Worm (Caenorhabditis elegans): ENCODE results near the gene F19B10.4.

F19B10.4 gene

ce11 chrII:3690646-3691045 is 30.8 kb downstream of the F19B10.4 start, which contains the start of gene srx-101:
TSS of gene srx-101 (minus strand) at chrII:3690746.
- TF ChIP-seq madf-6 (GFP tag; IDR thresholded peaks at IDR 0.05) = no peak

- TF ChIP-seq B0336.3 (GFP tag; IDR thresholded peaks at IDR 0.05) = no peak
These were observed 34.8 kb downstream of the F19B10.4 start, which contains the start of gene srx-102 for ce11 chrII:3694664-3695063. TSS of gene srx-102 (minus strand) at chrII:3694764.

DNA sequence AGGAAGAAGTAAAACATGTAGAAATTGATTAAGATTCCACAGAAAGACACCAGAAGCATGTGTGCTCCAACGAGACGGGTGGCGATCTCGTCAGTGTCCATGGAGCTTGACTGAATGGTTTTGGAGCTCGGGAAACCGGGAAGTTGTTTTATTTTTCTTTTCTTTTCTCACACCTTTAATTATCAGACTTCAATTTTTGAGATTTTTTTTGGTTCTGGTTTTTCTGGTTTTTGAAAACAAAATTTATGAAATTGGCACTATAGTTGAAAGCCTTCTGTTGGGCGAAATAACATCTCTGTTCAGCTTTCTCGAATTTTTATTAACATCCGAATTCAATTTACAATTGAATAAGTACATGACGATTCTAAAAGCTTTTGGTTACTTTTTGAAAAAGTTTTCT is 39.7 kb downstream of the F19B10.4 start, which contains the start of gene srx-104:
Gene srx-104, minus strand, starts transcription at position 101 of the 400 bp plus-strand sequence.
- TF ChIP-seq F57A8.1 (GFP tag; optimal IDR thresholded peaks at IDR 0.05) = no peak
- no peak for TF ChIP-seq let-607 (tag; optimal IDR thresholded peaks at IDR 0.05)
- TF ChIP-seq mes-4 (tag; optimal IDR thresholded peaks at IDR 0.05) = no peak
- no peak for TF ChIP-seq C17E4.6 (GFP tag; IDR thresholded peaks at IDR 0.05)
- TF ChIP-seq nhr-120 (GFP tag; IDR thresholded peaks at IDR 0.05) = no peak
- no peak for TF ChIP-seq pha-4 (tag; optimal IDR thresholded peaks at IDR 0.05)
- TF ChIP-seq ztf-28 (GFP tag; IDR thresholded peaks at IDR 0.05) = no peak
- no peak for TF ChIP-seq sdz-38 (tag; optimal IDR thresholded peaks at IDR 0.05)
- no peak for TF ChIP-seq F22D6.2 (tag; optimal IDR thresholded peaks at IDR 0.05)
- no peak for TF ChIP-seq snpc-1.1 (tag; optimal IDR thresholded peaks at IDR 0.05; ENCODE audit: insufficient read depth)
- TF ChIP-seq unc-62 (GFP tag; optimal IDR thresholded peaks at IDR 0.05) = no peak

DNA sequence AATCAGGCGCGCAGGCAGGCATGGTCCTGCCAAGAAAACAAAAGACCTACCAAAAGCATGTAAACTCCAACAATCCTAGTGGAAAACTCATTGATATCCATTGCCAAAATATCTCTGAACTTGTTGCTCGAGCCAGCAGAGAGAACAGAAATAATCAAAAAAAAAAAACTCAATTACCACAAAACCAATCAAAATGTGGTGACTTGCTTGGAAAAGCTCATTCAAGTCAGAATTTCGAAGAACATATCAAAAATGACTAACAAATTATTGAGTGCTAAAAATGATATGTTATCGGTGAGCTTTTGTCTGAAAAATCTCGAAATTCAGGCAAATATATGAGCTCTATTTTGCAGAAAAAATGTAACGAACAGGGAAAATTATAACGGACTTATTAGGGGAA is 41.4 kb downstream of the F19B10.4 start, which contains the start of gene srx-105:
Gene srx-105, minus strand, starts transcription at position 101 of the 400 bp plus-strand sequence.
- TF ChIP-seq ztf-28 (GFP tag; IDR thresholded peaks at IDR 0.05) = no peak
- no peak for TF ChIP-seq xnd-1 (tag; optimal IDR thresholded peaks at IDR 0.05)

- TF ChIP-seq C06A6.2 (GFP tag; conservative IDR thresholded peaks at IDR 0.05) = no peak
- no peak for TF ChIP-seq madf-6 (GFP tag; IDR thresholded peaks at IDR 0.05)
- TF ChIP-seq somi-1 (GFP tag; optimal IDR thresholded peaks at IDR 0.05) = no peak
- no peak for TF ChIP-seq hmg-20 (GFP tag; IDR thresholded peaks at IDR 0.05)
- no peak for TF ChIP-seq dpl-1 (GFP tag; optimal IDR thresholded peaks at IDR 0.05)
- TF ChIP-seq F37B4.10 (GFP tag; IDR thresholded peaks at IDR 0.05) = no peak
- no peak for TF ChIP-seq nhr-90 (tag; optimal IDR thresholded peaks at IDR 0.05)
- no peak for TF ChIP-seq ZK185.1 (tag; optimal IDR thresholded peaks at IDR 0.05; ENCODE audit: poor library complexity, severe bottlenecking)
- no peak for TF ChIP-seq nfya-1 (tag; optimal IDR thresholded peaks at IDR 0.05; ENCODE audit: borderline replicate concordance, insufficient read depth)
- TF ChIP-seq ztf-18 (tag; optimal IDR thresholded peaks at IDR 0.05) = no peak
- TF ChIP-seq B0035.1 (tag; optimal IDR thresholded peaks at IDR 0.05) = no peak
- no peak for TF ChIP-seq snpc-1.1 (tag; optimal IDR thresholded peaks at IDR 0.05; ENCODE audit: insufficient read depth)
- TF ChIP-seq athp-1 (tag; optimal IDR thresholded peaks at IDR 0.05) = no peak
- no peak for TF ChIP-seq atf-7 (tag; optimal IDR thresholded peaks at IDR 0.05)
- TF ChIP-seq D2030.7 (GFP tag; IDR thresholded peaks at IDR 0.05) = no peak
- TF ChIP-seq Y53F4B.3 (GFP tag; IDR thresholded peaks at IDR 0.05) = no peak
- TF ChIP-seq lir-1 (GFP tag; conservative IDR thresholded peaks at IDR 0.05) = no peak
- TF ChIP-seq nhr-27 (tag; optimal IDR thresholded peaks at IDR 0.05) = no peak
These were observed 45.4 kb downstream of the F19B10.4 start, which contains the start of gene srx-108 for ce11 chrII:3705320-3705719. TSS of gene srx-108 (plus strand) at chrII:3705620.

- TF ChIP-seq ceh-27 (GFP tag; optimal IDR thresholded peaks at IDR 0.05) = no peak
- TF ChIP-seq sea-2 (GFP tag; IDR thresholded peaks at IDR 0.05) = no peak
- no peak for TF ChIP-seq snpc-1.1 (tag; optimal IDR thresholded peaks at IDR 0.05; ENCODE audit: insufficient read depth)
- no peak for TF ChIP-seq D2030.7 (GFP tag; IDR thresholded peaks at IDR 0.05)
- no peak for TF ChIP-seq lin-54 (GFP tag; optimal IDR thresholded peaks at IDR 0.05)
- TF ChIP-seq athp-1 (tag; optimal IDR thresholded peaks at IDR 0.05) = no peak
- no peak for TF ChIP-seq unc-62 (GFP tag; optimal IDR thresholded peaks at IDR 0.05)
- TF ChIP-seq F52B5.7 (tag; optimal IDR thresholded peaks at IDR 0.05) = no peak
- TF ChIP-seq unc-130 (GFP tag; optimal IDR thresholded peaks at IDR 0.05) = no peak
- TF ChIP-seq mel-28 (tag; optimal IDR thresholded peaks at IDR 0.05; ENCODE audit: borderline replicate concordance) = no peak
- TF ChIP-seq ceh-40 (GFP tag; IDR thresholded peaks at IDR 0.05) = no peak
- TF ChIP-seq attf-6 (GFP tag; IDR thresholded peaks at IDR 0.05) = no peak
- TF ChIP-seq lag-1 (GFP tag; IDR thresholded peaks at IDR 0.05) = no peak
- TF ChIP-seq tbx-9 (tag; optimal IDR thresholded peaks at IDR 0.05; ENCODE audit: borderline replicate concordance) = no peak
- no peak for TF ChIP-seq aptf-2 (GFP tag; conservative IDR thresholded peaks at IDR 0.05)
These were observed 49.4 kb downstream of the F19B10.4 start, which contains the start of gene srx-110 for ce11 chrII:3709255-3709654. TSS of gene srx-110 (plus strand) at chrII:3709555.
